Worm (Caenorhabditis elegans) whole organism, L4/young adult: ENCODE results near the gene col-160.

ENCODE experiments used
- W03F9.2 ChIP-seq: fragments of 150-350 bp; optimal IDR thresholded peaks from 2 replicates; lab custom pipeline; 2014; ENCODE audit warnings: missing biosample characterization, missing genetic modification characterization
- dao-5 ChIP-seq: sonication (generic microtip); optimal IDR thresholded peaks from 2 replicates; lab custom pipeline; 2016; ENCODE audit warnings: missing genotype, missing genetic modification characterization, moderate library complexity, missing compliant biosample characterization
- him-1 ChIP-seq: sonication (generic microtip); optimal IDR thresholded peaks from 2 replicates; lab custom pipeline; 2016; ENCODE audit warnings: missing genotype, missing genetic modification reagents, missing genetic modification characterization, missing compliant biosample characterization

Gene col-160

ce11 chrV:13154225-13154624, 47.8 kb downstream of the col-160 start:
- TF ChIP-seq him-1 (tag; lab: Kevin White, UChicago) (no peak), W03F9.2 (tag; lab: Kevin White, UChicago) (no peak), dao-5 (tag; lab: Kevin White, UChicago) (no peak)

ce11 chrV:13152575-13152974, 49.4 kb downstream of the col-160 start, which contains the start of gene noca-1:
Gene noca-1, plus strand, starts transcription at chrV:13152919.
- TF ChIP-seq him-1 (tag; lab: Kevin White, UChicago) (no peak), W03F9.2 (tag; lab: Kevin White, UChicago) (no peak), dao-5 (tag; lab: Kevin White, UChicago) (no peak)
